Fruit fly (Drosophila melanogaster): ENCODE measurements around the gene Ptp61F.

Ptp61F gene

dm6 chr3L:1376014-1376745 lies 98.9 kb downstream of the Ptp61F start (continued):
- TF ChIP-seq CG8924 (tag; optimal IDR thresholded peaks at IDR 0.05) = peak; percentile 41
- no peak for TF ChIP-seq lbe (GFP tag; optimal IDR thresholded peaks at IDR 0.05)
- TF ChIP-seq sug (tag; optimal IDR thresholded peaks at IDR 0.05) = no peak
- TF ChIP-seq pita (GFP tag; optimal IDR thresholded peaks at IDR 0.05) = no peak
- peak in 1 of 2 experiments; percentile 67 for TF ChIP-seq Pdp1 (GFP tag; optimal IDR thresholded peaks at IDR 0.05)
- TF ChIP-seq Doc3 (GFP tag; IDR thresholded peaks at IDR 0.05; ENCODE audit: partially characterized antibody) = peak; percentile 74
- TF ChIP-seq CG13894 (tag; optimal IDR thresholded peaks at IDR 0.05) = no peak
- peak; percentile 66 for TF ChIP-seq sisA (GFP tag; IDR thresholded peaks at IDR 0.05)
- TF ChIP-seq B-H2 (GFP tag; optimal IDR thresholded peaks at IDR 0.05) = no peak
- no peak for TF ChIP-seq ash1 (GFP tag; optimal IDR thresholded peaks at IDR 0.05)
- TF ChIP-seq CG14050 (GFP tag; IDR thresholded peaks at IDR 0.05) = peak; percentile 65
- peak; percentile 64; the same call in 1 of the 2 replicates for TF ChIP-seq ttk (GFP tag; IDR thresholded peaks at IDR 0.05)
- peak; percentile 10 for TF ChIP-seq CG1529 (GFP tag; optimal IDR thresholded peaks at IDR 0.05)
- TF ChIP-seq CG16813 (GFP tag; IDR thresholded peaks at IDR 0.05; ENCODE audit: partially characterized antibody) = peak; percentile 38; the same call in 1 of the 3 replicates
- no peak for TF ChIP-seq CG31365 (tag; optimal IDR thresholded peaks at IDR 0.05)
- no peak for TF ChIP-seq CG2199 (GFP tag; IDR thresholded peaks at IDR 0.05)
- no peak for TF ChIP-seq D (optimal IDR thresholded peaks at IDR 0.05)
- no peak for TF ChIP-seq D (GFP tag; optimal IDR thresholded peaks at IDR 0.05)
- peak; percentile 28 for TF ChIP-seq CG7556 (GFP tag; optimal IDR thresholded peaks at IDR 0.05)
- no peak for TF ChIP-seq Six4 (GFP tag; optimal IDR thresholded peaks at IDR 0.05)
- TF ChIP-seq croc (GFP tag; conservative IDR thresholded peaks at IDR 0.05) = no peak; the same call in 2 of the 3 replicates
- no peak for TF ChIP-seq CG6765 (GFP tag; optimal IDR thresholded peaks at IDR 0.05)
- no peak for TF ChIP-seq CG7786 (GFP tag; optimal IDR thresholded peaks at IDR 0.05)
- TF ChIP-seq vfl (GFP tag; optimal IDR thresholded peaks at IDR 0.05) = no peak
- TF ChIP-seq CG9876 (GFP tag; optimal IDR thresholded peaks at IDR 0.05) = no peak
- peak; percentile 18 for TF ChIP-seq Fer1 (GFP tag; optimal IDR thresholded peaks at IDR 0.05)
- no peak for TF ChIP-seq sima (GFP tag; optimal IDR thresholded peaks at IDR 0.05)
- no peak for TF ChIP-seq CG3163 (GFP tag; optimal IDR thresholded peaks at IDR 0.05)
- TF ChIP-seq CG7963 (GFP tag; IDR thresholded peaks at IDR 0.05; ENCODE audit: partially characterized antibody) = no peak
- peak; percentile 14 for TF ChIP-seq Hsf (GFP tag; optimal IDR thresholded peaks at IDR 0.05)
- no peak for TF ChIP-seq da (GFP tag; optimal IDR thresholded peaks at IDR 0.05)
- peak; percentile 68 for TF ChIP-seq hbn (GFP tag; IDR thresholded peaks at IDR 0.05; ENCODE audit: partially characterized antibody)
- no peak for TF ChIP-seq CHES-1-like (GFP tag; optimal IDR thresholded peaks at IDR 0.05)
- no peak for TF ChIP-seq MTF-1 (GFP tag; optimal IDR thresholded peaks at IDR 0.05; ENCODE audit: borderline replicate concordance)
- TF ChIP-seq CG2889 (GFP tag; IDR thresholded peaks at IDR 0.05) = no peak
- no peak for TF ChIP-seq Atf-2 (GFP tag; optimal IDR thresholded peaks at IDR 0.05)
- no peak for TF ChIP-seq nerfin-2 (GFP tag; IDR thresholded peaks at IDR 0.05; ENCODE audit: partially characterized antibody)
- TF ChIP-seq so (GFP tag; IDR thresholded peaks at IDR 0.05) = peak; percentile 76; the same call in 2 of the 3 replicates
- peak; percentile 18 for TF ChIP-seq tin (GFP tag; optimal IDR thresholded peaks at IDR 0.05)
- TF ChIP-seq Mad (GFP tag; optimal IDR thresholded peaks at IDR 0.05) = peak; percentile 3
- no peak for TF ChIP-seq pho (GFP tag; optimal IDR thresholded peaks at IDR 0.05)
- TF ChIP-seq NfI (GFP tag; optimal IDR thresholded peaks at IDR 0.05) = no peak
- no peak for TF ChIP-seq CG15011 (GFP tag; optimal IDR thresholded peaks at IDR 0.05)
- TF ChIP-seq CG10959 (GFP tag; IDR thresholded peaks at IDR 0.05) = no peak
- TF ChIP-seq Spps (tag; optimal IDR thresholded peaks at IDR 0.05) = no peak
- TF ChIP-seq Med (GFP tag) = peak; percentile 79
- peak; percentile 39 for TF ChIP-seq CoRest (tag; optimal IDR thresholded peaks at IDR 0.05)
- no peak for TF ChIP-seq ftz-f1 (GFP tag; optimal IDR thresholded peaks at IDR 0.05)
- no peak for TF ChIP-seq ac (GFP tag; optimal IDR thresholded peaks at IDR 0.05)
- TF ChIP-seq Hr51 (GFP tag; optimal IDR thresholded peaks at IDR 0.05) = peak in 1 of 2 experiments; percentile 70

All from whole organism, embryonic.